Worm (Caenorhabditis elegans) whole organism, young adult: ENCODE data around the gene imb-2.

ENCODE experiments used
- B0019.2 ChIP-seq: fragments of 200-800 bp; sonication (Bioruptor generic); conservative IDR thresholded peaks from 2 replicates; pipeline ENCODE4 v1.3.6; 2022; ENCODE audit warnings: missing genetic modification reagents, missing genetic modification characterization, missing compliant biosample characterization
- B0336.3 ChIP-seq: fragments of 200-800 bp; sonication (Bioruptor generic); IDR thresholded peaks from 2 replicates; pipeline ENCODE4 v1.3.6; 2022; ENCODE audit warnings: missing genetic modification characterization, missing compliant biosample characterization
- C06A6.2 ChIP-seq: fragments of 200-800 bp; sonication (Bioruptor generic); conservative IDR thresholded peaks from 2 replicates; pipeline ENCODE4 v1.3.6; 2022; ENCODE audit warnings: missing genetic modification characterization, missing compliant biosample characterization
- F10E7.11 ChIP-seq: sonication (generic microtip); optimal IDR thresholded peaks from 2 replicates; lab custom pipeline; 2017; ENCODE audit warnings: mild to moderate bottlenecking, missing genetic modification characterization, moderate library complexity, missing compliant biosample characterization
- F49E8.2 ChIP-seq: sonication (generic microtip); optimal IDR thresholded peaks from 3 replicates; lab custom pipeline; 2017; ENCODE audit warnings: missing genetic modification characterization, mild to moderate bottlenecking, missing compliant biosample characterization, antibody characterized with exemption, moderate library complexity; ENCODE audit not compliant: insufficient read depth
- F57A8.1 ChIP-seq: fragments of 200-800 bp; sonication (Bioruptor generic); optimal IDR thresholded peaks from 2 replicates; lab custom pipeline; 2018; ENCODE audit warnings: mild to moderate bottlenecking, missing genetic modification characterization, moderate library complexity, missing compliant biosample characterization
- T07F8.4 ChIP-seq: sonication (generic microtip); optimal IDR thresholded peaks from 2 replicates; lab custom pipeline; 2016; ENCODE audit warnings: mild to moderate bottlenecking, missing genetic modification characterization, moderate library complexity, missing compliant biosample characterization
- T26A5.8 ChIP-seq: sonication (generic microtip); optimal IDR thresholded peaks from 2 replicates; lab custom pipeline; 2016; ENCODE audit warnings: missing genetic modification characterization, missing compliant biosample characterization
- Y53F4B.3 ChIP-seq: fragments of 200-800 bp; sonication (Bioruptor generic); IDR thresholded peaks from 2 replicates; pipeline ENCODE4 v1.3.6; 2022; ENCODE audit warnings: missing genetic modification reagents, missing genetic modification characterization, missing compliant biosample characterization
- Y79H2A.3 ChIP-seq: fragments of 200-800 bp; sonication (Bioruptor generic); conservative IDR thresholded peaks from 2 replicates; pipeline ENCODE4 v1.3.6; 2022; ENCODE audit warnings: missing genetic modification reagents, missing genetic modification characterization, missing compliant biosample characterization
- akir-1 ChIP-seq: fragments of 200-800 bp; sonication (Bioruptor generic); optimal IDR thresholded peaks from 2 replicates; lab custom pipeline; 2018; ENCODE audit warnings: mild to moderate bottlenecking, missing genetic modification characterization, moderate library complexity, missing compliant biosample characterization
- attf-6 ChIP-seq: fragments of 200-800 bp; sonication (Bioruptor generic); IDR thresholded peaks from 2 replicates; pipeline ENCODE4 v1.3.6; 2022; ENCODE audit warnings: missing genetic modification reagents, missing genetic modification characterization, missing compliant biosample characterization
- bed-1 ChIP-seq: fragments of 200-800 bp; sonication (Bioruptor generic); IDR thresholded peaks from 2 replicates; pipeline ENCODE4 v1.3.6; 2022; ENCODE audit warnings: missing genetic modification reagents, missing genetic modification characterization, missing compliant biosample characterization
- ccch-3 ChIP-seq: fragments of 200-800 bp; sonication (Bioruptor generic); optimal IDR thresholded peaks from 2 replicates; lab custom pipeline; 2018; ENCODE audit warnings: mild to moderate bottlenecking, missing genetic modification characterization, missing compliant biosample characterization
- ceh-100 ChIP-seq: fragments of 200-800 bp; sonication (Bioruptor generic); IDR thresholded peaks from 2 replicates; pipeline ENCODE4 v1.3.6; 2022; ENCODE audit warnings: missing genetic modification reagents, missing genetic modification characterization, missing compliant biosample characterization
- ceh-40 ChIP-seq: fragments of 200-800 bp; sonication (Bioruptor generic); IDR thresholded peaks from 2 replicates; pipeline ENCODE4 v1.3.6; 2022; ENCODE audit warnings: missing genetic modification characterization, missing compliant biosample characterization
- dpl-1 ChIP-seq: fragments of 150-350 bp; optimal IDR thresholded peaks from 2 replicates; lab custom pipeline; 2014; ENCODE audit warnings: missing biosample characterization, missing genetic modification reagents, missing genetic modification characterization
- egl-18 ChIP-seq: fragments of 200-800 bp; sonication (Bioruptor generic); IDR thresholded peaks from 2 replicates; pipeline ENCODE4 v1.3.6; 2022; ENCODE audit warnings: missing genetic modification reagents, missing genetic modification characterization, missing compliant biosample characterization
- egl-44 ChIP-seq: fragments of 200-800 bp; sonication (Bioruptor generic); IDR thresholded peaks from 2 replicates; pipeline ENCODE4 v1.3.6; 2022; ENCODE audit warnings: missing genetic modification reagents, missing genetic modification characterization, missing compliant biosample characterization
- ekl-4 ChIP-seq: fragments of 200-800 bp; sonication (Bioruptor generic); IDR thresholded peaks from 2 replicates; pipeline ENCODE4 v1.3.6; 2022; ENCODE audit warnings: missing genetic modification reagents, missing genetic modification characterization, missing compliant biosample characterization
- fkh-3 ChIP-seq: sonication (generic microtip); optimal IDR thresholded peaks from 2 replicates; lab custom pipeline; 2016; ENCODE audit warnings: mild to moderate bottlenecking, missing genetic modification characterization, missing compliant biosample characterization
- hlh-12 ChIP-seq: sonication (generic microtip); optimal IDR thresholded peaks from 2 replicates; lab custom pipeline; 2016; ENCODE audit warnings: missing genetic modification characterization, missing compliant biosample characterization
- hlh-26 ChIP-seq: fragments of 200-800 bp; sonication (Bioruptor generic); conservative IDR thresholded peaks from 2 replicates; pipeline ENCODE4 v1.3.6; 2022; ENCODE audit warnings: missing genetic modification reagents, missing genetic modification characterization, missing compliant biosample characterization
- hmg-20 ChIP-seq: fragments of 200-800 bp; sonication (Bioruptor generic); IDR thresholded peaks from 2 replicates; pipeline ENCODE4 v1.3.6; 2022; ENCODE audit warnings: missing genetic modification reagents, missing genetic modification characterization, missing compliant biosample characterization
- hsf-1 ChIP-seq: fragments of 200-800 bp; sonication (Bioruptor generic); IDR thresholded peaks from 2 replicates; pipeline ENCODE4 v1.3.6; 2022; ENCODE audit warnings: missing genetic modification reagents, missing genetic modification characterization, missing compliant biosample characterization
- lag-1 ChIP-seq: fragments of 200-800 bp; sonication (Bioruptor generic); IDR thresholded peaks from 2 replicates; pipeline ENCODE4 v1.3.6; 2022; ENCODE audit warnings: missing genetic modification reagents, missing genetic modification characterization, missing compliant biosample characterization
- let-607 ChIP-seq, 2 experiments: fragments of 200-800 bp in 1 of 2; sonication (Bioruptor generic) in 1 of 2; sonication (generic microtip) in 1 of 2; optimal IDR thresholded peaks; 2 replicates each; lab custom pipeline; 2016 to 2018; ENCODE audit warnings: mild to moderate bottlenecking in 2 of 2, missing compliant biosample characterization in 2 of 2, missing genetic modification characterization in 2 of 2, moderate library complexity in 2 of 2, missing genotype in 1 of 2
- lir-1 ChIP-seq: fragments of 200-800 bp; sonication (Bioruptor generic); conservative IDR thresholded peaks from 2 replicates; pipeline ENCODE4 v1.3.6; 2022; ENCODE audit warnings: missing genetic modification reagents, missing genetic modification characterization, missing compliant biosample characterization
- lsl-1 ChIP-seq: fragments of 200-800 bp; sonication (Bioruptor generic); optimal IDR thresholded peaks from 2 replicates; lab custom pipeline; 2018; ENCODE audit warnings: mild to moderate bottlenecking, missing genetic modification characterization, moderate library complexity, missing compliant biosample characterization
- madf-8 ChIP-seq: fragments of 200-800 bp; sonication (Bioruptor generic); conservative IDR thresholded peaks from 2 replicates; pipeline ENCODE4 v1.3.6; 2022; ENCODE audit warnings: missing genetic modification reagents, missing genetic modification characterization, missing compliant biosample characterization
- mel-28 ChIP-seq: sonication (generic microtip); optimal IDR thresholded peaks from 2 replicates; lab custom pipeline; 2016; ENCODE audit warnings: borderline replicate concordance, mild to moderate bottlenecking, missing genetic modification characterization, missing compliant biosample characterization
- nfya-2 ChIP-seq: fragments of 200-800 bp; sonication (Bioruptor generic); IDR thresholded peaks from 2 replicates; pipeline ENCODE4 v1.3.6; 2022; ENCODE audit warnings: missing genetic modification reagents, missing genetic modification characterization, missing compliant biosample characterization
- pbrm-1 ChIP-seq: fragments of 200-800 bp; sonication (Bioruptor generic); IDR thresholded peaks from 2 replicates; pipeline ENCODE4 v1.3.6; 2022; ENCODE audit warnings: missing genetic modification reagents, missing genetic modification characterization, missing compliant biosample characterization
- rcor-1 ChIP-seq: fragments of 200-800 bp; sonication (Bioruptor generic); IDR thresholded peaks from 2 replicates; pipeline ENCODE4 v1.3.6; 2022; ENCODE audit warnings: missing genetic modification reagents, missing genetic modification characterization, missing compliant biosample characterization
- tbx-9 ChIP-seq: sonication (generic microtip); optimal IDR thresholded peaks from 2 replicates; lab custom pipeline; 2016; ENCODE audit warnings: borderline replicate concordance, missing genetic modification characterization, inconsistent platforms, missing compliant biosample characterization
- tlf-1 ChIP-seq: fragments of 200-800 bp; sonication (Bioruptor generic); optimal IDR thresholded peaks from 2 replicates; lab custom pipeline; 2018; ENCODE audit warnings: mild to moderate bottlenecking, missing genetic modification characterization, missing compliant biosample characterization
- unc-130 ChIP-seq: sonication (generic microtip); optimal IDR thresholded peaks from 2 replicates; lab custom pipeline; 2016; ENCODE audit warnings: missing genetic modification reagents, missing genetic modification characterization, missing compliant biosample characterization
- unc-62 ChIP-seq: fragments of 150-350 bp; optimal IDR thresholded peaks from 2 replicates; lab custom pipeline; 2014; ENCODE audit warnings: missing biosample characterization, missing genetic modification reagents, missing genetic modification characterization
- ztf-18 ChIP-seq: sonication (generic microtip); optimal IDR thresholded peaks from 2 replicates; lab custom pipeline; 2016; ENCODE audit warnings: missing genotype, mild to moderate bottlenecking, missing genetic modification characterization, missing compliant biosample characterization
- ztf-22 ChIP-seq: fragments of 200-800 bp; sonication (Bioruptor generic); optimal IDR thresholded peaks from 2 replicates; lab custom pipeline; 2018; ENCODE audit warnings: mild to moderate bottlenecking, missing genetic modification characterization, moderate library complexity, missing compliant biosample characterization
- ztf-28 ChIP-seq: fragments of 200-800 bp; sonication (Bioruptor generic); IDR thresholded peaks from 2 replicates; pipeline ENCODE4 v1.3.6; 2022; ENCODE audit warnings: missing genetic modification reagents, missing genetic modification characterization, missing compliant biosample characterization
- ztf-3 ChIP-seq: fragments of 200-800 bp; sonication (Bioruptor generic); optimal IDR thresholded peaks from 2 replicates; lab custom pipeline; 2018; ENCODE audit warnings: mild to moderate bottlenecking, missing genetic modification characterization, missing compliant biosample characterization
- ztf-6 ChIP-seq: fragments of 200-800 bp; sonication (Bioruptor generic); IDR thresholded peaks from 2 replicates; pipeline ENCODE4 v1.3.6; 2022; ENCODE audit warnings: missing genetic modification reagents, missing genetic modification characterization, missing compliant biosample characterization

Gene imb-2

DNA sequence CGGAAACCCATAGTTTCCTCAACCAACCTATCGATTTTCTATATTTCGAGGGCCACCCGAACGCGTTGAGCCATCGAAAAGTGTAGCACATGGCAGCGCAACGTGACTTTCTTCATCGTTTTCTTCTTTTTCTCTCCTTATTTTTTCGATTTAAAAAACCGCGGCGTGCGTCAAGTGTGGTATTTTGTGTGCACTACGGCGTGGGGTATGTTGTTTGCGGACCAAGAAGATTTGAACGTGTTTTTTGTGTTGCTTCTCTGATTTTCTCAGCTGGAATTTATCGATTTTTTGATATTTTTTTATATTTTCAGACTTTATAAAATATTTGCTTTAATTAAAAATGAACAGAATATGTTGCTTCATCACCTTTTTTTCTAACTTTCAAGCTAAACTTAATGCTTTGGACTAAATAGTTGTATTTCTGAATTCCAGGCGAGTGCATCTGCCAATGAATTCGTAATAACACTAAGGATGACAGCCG lies 7.5 kb upstream of the imb-2 start, which contains the start of the genes agl-1 and pfs-2 (continued):
- no peak for TF ChIP-seq Y53F4B.3
- no peak for TF ChIP-seq hsf-1 (GFP tag; lab: Robert Waterston, UW)
- TF ChIP-seq F57A8.1: no peak
- no peak for TF ChIP-seq ccch-3
- peak; percentile 43 for TF ChIP-seq ztf-18 (tag; lab: Kevin White, UChicago)
- TF ChIP-seq ekl-4 (GFP tag; lab: Robert Waterston, UW): no peak
- no peak for TF ChIP-seq tlf-1
- TF ChIP-seq unc-62: no peak
- TF ChIP-seq let-607 (tag; optimal IDR thresholded peaks at IDR 0.05; lab: Kevin White, UChicago): no peak
- no peak for TF ChIP-seq egl-44 (GFP tag; lab: Robert Waterston, UW)
- TF ChIP-seq ztf-28: no peak
- no peak for TF ChIP-seq unc-130 (GFP tag; lab: Kevin White, UChicago)
- TF ChIP-seq T26A5.8 (tag; lab: Kevin White, UChicago): no peak
- TF ChIP-seq lsl-1: peak; percentile 35
- TF ChIP-seq B0019.2: no peak
- no peak for TF ChIP-seq hlh-12 (tag; lab: Kevin White, UChicago)
- no peak for TF ChIP-seq pbrm-1 (GFP tag; lab: Robert Waterston, UW)
- no peak for TF ChIP-seq C06A6.2 (GFP tag; lab: Robert Waterston, UW)
- no peak for TF ChIP-seq hmg-20 (GFP tag; lab: Robert Waterston, UW)
- no peak for TF ChIP-seq T07F8.4
- TF ChIP-seq akir-1 (GFP tag; lab: Kevin White, UChicago): no peak
- no peak for TF ChIP-seq bed-1 (GFP tag; lab: Robert Waterston, UW)
- TF ChIP-seq F10E7.11 (tag; lab: Kevin White, UChicago): no peak
- no peak for TF ChIP-seq hlh-26
- TF ChIP-seq Y79H2A.3: no peak
- TF ChIP-seq madf-8 (GFP tag; lab: Robert Waterston, UW): no peak
- no peak for TF ChIP-seq B0336.3 (GFP tag; lab: Robert Waterston, UW)
- TF ChIP-seq ceh-100 (GFP tag; lab: Robert Waterston, UW): no peak
- no peak for TF ChIP-seq ztf-22 (GFP tag; lab: Kevin White, UChicago)
- no peak for TF ChIP-seq ceh-40 (GFP tag; lab: Robert Waterston, UW)
- TF ChIP-seq F49E8.2 (tag; lab: Kevin White, UChicago): no peak
- TF ChIP-seq lir-1 (GFP tag; lab: Robert Waterston, UW): no peak
- no peak for TF ChIP-seq ztf-3 (GFP tag; lab: Kevin White, UChicago)
- TF ChIP-seq dpl-1 (GFP tag; lab: Kevin White, UChicago): peak; percentile 34
- no peak for TF ChIP-seq nfya-2 (GFP tag; lab: Robert Waterston, UW)
- TF ChIP-seq mel-28 (tag; lab: Kevin White, UChicago): no peak
- TF ChIP-seq rcor-1: no peak
- no peak for TF ChIP-seq egl-18 (GFP tag; lab: Robert Waterston, UW)
- TF ChIP-seq tbx-9 (tag; lab: Kevin White, UChicago): no peak
- TF ChIP-seq attf-6 (GFP tag; lab: Robert Waterston, UW): no peak
- TF ChIP-seq lag-1 (GFP tag; lab: Robert Waterston, UW): no peak
- no peak for TF ChIP-seq fkh-3 (tag; lab: Kevin White, UChicago)
- no peak for TF ChIP-seq ztf-6
